Fruit fly (Drosophila melanogaster) whole organism, embryonic: Measurements from ENCODE around the gene Rip11.

ENCODE experiments used
- Awh ChIP-seq: fragments of 200-800 bp; sonication (Bioruptor generic); IDR thresholded peaks from 2 replicates; pipeline ENCODE4, ENCODE4 v1.3.6; 2022; ENCODE audit warnings: missing biosample characterization, missing genetic modification characterization
- C15 ChIP-seq: fragments of 200-800 bp; sonication (Bioruptor generic); IDR thresholded peaks from 3 replicates; pipeline ENCODE4 v1.3.6; 2022; ENCODE audit warnings: missing biosample characterization, missing genetic modification characterization
- CG10654 ChIP-seq: fragments of 200-800 bp; sonication (Bioruptor generic); optimal IDR thresholded peaks from 2 replicates; lab custom pipeline; 2016; ENCODE audit warnings: missing biosample characterization, missing genetic modification characterization
- CG11560 ChIP-seq: fragments of 200-800 bp; sonication (Bioruptor generic); IDR thresholded peaks from 3 replicates; pipeline ENCODE4 v1.3.6; 2022; ENCODE audit warnings: missing biosample characterization, missing genetic modification characterization
- CG12104 ChIP-seq: fragments of 200-800 bp; sonication (Bioruptor generic); optimal IDR thresholded peaks from 3 replicates; lab custom pipeline; 2016; ENCODE audit warnings: missing biosample characterization, missing genetic modification characterization
- CG12219 ChIP-seq: fragments of 200-800 bp; sonication (Bioruptor generic); optimal IDR thresholded peaks from 3 replicates; lab custom pipeline; 2018; ENCODE audit warnings: missing biosample characterization, mild to moderate bottlenecking, missing genetic modification characterization
- CG13123 ChIP-seq: fragments of 200-800 bp; sonication (Bioruptor generic); optimal IDR thresholded peaks from 2 replicates; lab custom pipeline; 2016; ENCODE audit warnings: missing biosample characterization, missing genetic modification characterization
- CG13287 ChIP-seq: fragments of 200-800 bp; sonication (Bioruptor generic); IDR thresholded peaks from 2 replicates; pipeline ENCODE4 v1.3.6; 2022; ENCODE audit warnings: missing biosample characterization, missing genetic modification characterization; ENCODE audit not compliant: partially characterized antibody
- CG13424 ChIP-seq: fragments of 200-800 bp; sonication (Bioruptor generic); optimal IDR thresholded peaks from 2 replicates; lab custom pipeline; 2019; ENCODE audit warnings: missing biosample characterization, mild to moderate bottlenecking, missing genetic modification characterization, moderate library complexity
- CG14667 ChIP-seq: fragments of 200-800 bp; sonication (Bioruptor generic); IDR thresholded peaks from 2 replicates; pipeline ENCODE4 v1.3.6; 2022; ENCODE audit warnings: missing biosample characterization, missing genetic modification characterization
- CG1529 ChIP-seq: fragments of 200-800 bp; sonication (Bioruptor generic); optimal IDR thresholded peaks from 3 replicates; lab custom pipeline; 2018; ENCODE audit warnings: missing biosample characterization, missing genetic modification characterization
- CG1602 ChIP-seq: fragments of 200-800 bp; sonication (Bioruptor generic); optimal IDR thresholded peaks from 3 replicates; lab custom pipeline; 2016; ENCODE audit warnings: missing biosample characterization, missing genetic modification characterization
- CG1603 ChIP-seq: fragments of 200-800 bp; sonication (Bioruptor generic); optimal IDR thresholded peaks from 2 replicates; lab custom pipeline; 2019; ENCODE audit warnings: missing biosample characterization, mild to moderate bottlenecking, missing genetic modification characterization, moderate library complexity
- CG17361 ChIP-seq: fragments of 200-800 bp; sonication (Bioruptor generic); IDR thresholded peaks from 3 replicates; pipeline ENCODE4 v1.3.6; 2022; ENCODE audit warnings: missing biosample characterization, missing genetic modification characterization
- CG17385 ChIP-seq: fragments of 200-800 bp; sonication (Bioruptor generic); optimal IDR thresholded peaks from 3 replicates; lab custom pipeline; 2018; ENCODE audit warnings: missing biosample characterization, mild to moderate bottlenecking, missing genetic modification characterization
- CG31365 ChIP-seq: fragments of 200-800 bp; sonication (Bioruptor generic); optimal IDR thresholded peaks from 2 replicates; lab custom pipeline; 2018; ENCODE audit warnings: missing biosample characterization, mild to moderate bottlenecking, missing genetic modification characterization
- CG3838 ChIP-seq: fragments of 200-800 bp; sonication (Bioruptor generic); optimal IDR thresholded peaks from 3 replicates; lab custom pipeline; 2016; ENCODE audit warnings: missing biosample characterization, missing genetic modification characterization
- CG4328 ChIP-seq: fragments of 200-800 bp; sonication (Bioruptor generic); optimal IDR thresholded peaks from 3 replicates; lab custom pipeline; 2017; ENCODE audit warnings: missing biosample characterization, missing genetic modification reagents, missing genetic modification characterization
- CG6654 ChIP-seq: fragments of 200-800 bp; sonication (Bioruptor generic); optimal IDR thresholded peaks from 2 replicates; lab custom pipeline; 2017; ENCODE audit warnings: missing biosample characterization, mild to moderate bottlenecking, missing genetic modification characterization
- CG7839 ChIP-seq: fragments of 200-800 bp; sonication (Bioruptor generic); optimal IDR thresholded peaks from 3 replicates; lab custom pipeline; 2018; ENCODE audit warnings: missing biosample characterization, mild to moderate bottlenecking, missing genetic modification characterization, moderate library complexity
- CG7987 ChIP-seq: fragments of 200-800 bp; sonication (Bioruptor generic); optimal IDR thresholded peaks from 2 replicates; lab custom pipeline; 2018; ENCODE audit warnings: missing biosample characterization, mild to moderate bottlenecking, missing genetic modification characterization, moderate library complexity
- CG8359 ChIP-seq: fragments of 200-800 bp; sonication (Bioruptor generic); optimal IDR thresholded peaks from 2 replicates; lab custom pipeline; 2017; ENCODE audit warnings: missing biosample characterization, mild to moderate bottlenecking, missing genetic modification characterization, borderline replicate concordance
- CG8924 ChIP-seq: fragments of 200-800 bp; optimal IDR thresholded peaks from 3 replicates; lab custom pipeline; 2019; ENCODE audit warnings: missing biosample characterization, mild to moderate bottlenecking, missing genetic modification characterization, moderate library complexity
- D19A ChIP-seq: fragments of 200-800 bp; optimal IDR thresholded peaks from 3 replicates; lab custom pipeline; 2019; ENCODE audit warnings: missing biosample characterization, mild to moderate bottlenecking, missing genetic modification characterization, moderate library complexity
- D19B ChIP-seq: fragments of 200-800 bp; sonication (Bioruptor generic); optimal IDR thresholded peaks from 2 replicates; lab custom pipeline; 2017; ENCODE audit warnings: missing biosample characterization, mild to moderate bottlenecking, missing genetic modification characterization
- Fer1 ChIP-seq: fragments of 200-800 bp; sonication (Bioruptor generic); optimal IDR thresholded peaks from 2 replicates; lab custom pipeline; 2017; ENCODE audit warnings: missing biosample characterization, mild to moderate bottlenecking, missing genetic modification characterization
- HLH4C ChIP-seq: fragments of 200-800 bp; sonication (Bioruptor generic); IDR thresholded peaks from 3 replicates; pipeline ENCODE4 v1.3.6; 2022; ENCODE audit warnings: missing biosample characterization, missing genetic modification characterization; ENCODE audit not compliant: partially characterized antibody
- HLH54F ChIP-seq: fragments of 200-800 bp; sonication (Bioruptor generic); optimal IDR thresholded peaks from 3 replicates; lab custom pipeline; 2016; ENCODE audit warnings: missing biosample characterization, missing genetic modification characterization
- Side ChIP-seq: fragments of 200-800 bp; sonication (Bioruptor generic); optimal IDR thresholded peaks from 2 replicates; lab custom pipeline; 2016; ENCODE audit warnings: missing biosample characterization, missing genetic modification characterization
- Sox100B ChIP-seq: fragments of 200-800 bp; sonication (Bioruptor generic); optimal IDR thresholded peaks from 3 replicates; lab custom pipeline; 2018; ENCODE audit warnings: missing biosample characterization, mild to moderate bottlenecking, missing genetic modification characterization
- Sox102F ChIP-seq: fragments of 200-800 bp; sonication (Bioruptor generic); optimal IDR thresholded peaks from 2 replicates; lab custom pipeline; 2018; ENCODE audit warnings: missing biosample characterization, mild to moderate bottlenecking, missing genetic modification characterization, moderate library complexity
- Xbp1 ChIP-seq: fragments of 200-800 bp; sonication (Bioruptor generic); optimal IDR thresholded peaks from 3 replicates; lab custom pipeline; 2016; ENCODE audit warnings: missing biosample characterization, mild to moderate bottlenecking, missing genetic modification characterization
- ara ChIP-seq: fragments of 200-800 bp; sonication (Bioruptor generic); IDR thresholded peaks from 2 replicates; pipeline ENCODE4 v1.3.6; 2022; ENCODE audit warnings: missing biosample characterization, missing genetic modification characterization
- br ChIP-seq: fragments of >200 bp; optimal IDR thresholded peaks from 2 replicates; lab custom pipeline; 2017
- bsh ChIP-seq, 2 experiments: fragments of 200-800 bp; sonication (Bioruptor generic); optimal IDR thresholded peaks; 2 replicates each; lab custom pipeline; 2017 to 2018; ENCODE audit warnings: mild to moderate bottlenecking in 2 of 2, missing biosample characterization in 2 of 2, missing genetic modification characterization in 2 of 2, moderate library complexity in 1 of 2
- chif ChIP-seq, 2 experiments: fragments of 200-800 bp; sonication (Bioruptor generic); optimal IDR thresholded peaks; 3 replicates each; lab custom pipeline; 2016; ENCODE audit warnings: missing biosample characterization in 2 of 2, missing genetic modification characterization in 2 of 2
- ci ChIP-seq: fragments of 200-800 bp; sonication (Bioruptor generic); IDR thresholded peaks from 3 replicates; pipeline ENCODE4 v1.3.6; 2022; ENCODE audit warnings: missing biosample characterization, missing genetic modification characterization
- disco-r ChIP-seq: fragments of 200-800 bp; sonication (Bioruptor generic); optimal IDR thresholded peaks from 2 replicates; lab custom pipeline; 2016; ENCODE audit warnings: missing biosample characterization, missing genetic modification characterization
- dmrt11E ChIP-seq: fragments of 200-800 bp; sonication (Bioruptor generic); optimal IDR thresholded peaks from 3 replicates; lab custom pipeline; 2018; ENCODE audit warnings: missing biosample characterization, mild to moderate bottlenecking, missing genetic modification characterization, moderate library complexity
- eyg ChIP-seq: fragments of 200-800 bp; sonication (Bioruptor generic); optimal IDR thresholded peaks from 3 replicates; lab custom pipeline; 2016; ENCODE audit warnings: missing biosample characterization, missing genetic modification characterization
- fru ChIP-seq: fragments of >200 bp; optimal IDR thresholded peaks from 2 replicates; lab custom pipeline; 2017
- lmd ChIP-seq: fragments of 200-800 bp; sonication (Bioruptor generic); IDR thresholded peaks from 2 replicates; pipeline ENCODE4 v1.3.6; 2022; ENCODE audit warnings: missing biosample characterization, missing genetic modification characterization
- org-1 ChIP-seq: fragments of 200-800 bp; sonication (Bioruptor generic); optimal IDR thresholded peaks from 2 replicates; lab custom pipeline; 2017; ENCODE audit warnings: missing biosample characterization, missing genetic modification characterization
- scrt ChIP-seq: fragments of 200-800 bp; sonication (Bioruptor generic); optimal IDR thresholded peaks from 2 replicates; lab custom pipeline; 2018; ENCODE audit warnings: missing biosample characterization, mild to moderate bottlenecking, missing genetic modification characterization, moderate library complexity
- sens ChIP-seq: fragments of 200-800 bp; sonication (Bioruptor generic); peaks from one replicate; lab custom pipeline; 2016; ENCODE audit warnings: missing biosample characterization, missing genetic modification characterization
- sisA ChIP-seq: fragments of 200-800 bp; sonication (Bioruptor generic); IDR thresholded peaks from 2 replicates; pipeline ENCODE4 v1.3.6; 2022; ENCODE audit warnings: missing biosample characterization, missing genetic modification characterization
- sqz ChIP-seq: fragments of 200-800 bp; sonication (Bioruptor generic); optimal IDR thresholded peaks from 3 replicates; lab custom pipeline; 2018; ENCODE audit warnings: missing biosample characterization, mild to moderate bottlenecking, missing genetic modification characterization
- sug ChIP-seq: fragments of 200-800 bp; optimal IDR thresholded peaks from 2 replicates; lab custom pipeline; 2019; ENCODE audit warnings: missing biosample characterization, mild to moderate bottlenecking, missing genetic modification characterization, moderate library complexity
- trem ChIP-seq: fragments of 200-800 bp; optimal IDR thresholded peaks from 3 replicates; lab custom pipeline; 2019; ENCODE audit warnings: missing biosample characterization, mild to moderate bottlenecking, missing genetic modification characterization, moderate library complexity
- trh ChIP-seq: fragments of 200-800 bp; sonication (Bioruptor generic); optimal IDR thresholded peaks from 2 replicates; lab custom pipeline; 2016; ENCODE audit warnings: missing biosample characterization, missing genetic modification characterization
- tx ChIP-seq: fragments of 200-800 bp; sonication (Bioruptor generic); optimal IDR thresholded peaks from 2 replicates; lab custom pipeline; 2016; ENCODE audit warnings: missing biosample characterization, missing genetic modification characterization
- usp ChIP-seq: fragments of >200 bp; optimal IDR thresholded peaks from 2 replicates; lab custom pipeline; 2017; ENCODE audit warnings: missing biosample characterization, missing genetic modification characterization
- vvl ChIP-seq: fragments of 200-800 bp; sonication (Bioruptor generic); IDR thresholded peaks from 2 replicates; pipeline ENCODE4 v1.3.6; 2022; ENCODE audit warnings: missing biosample characterization, missing genetic modification characterization

Gene Rip11

dm6 chrX:18678876-18679275 lies 31.4 kb upstream of the Rip11 start (continued):
- TF ChIP-seq Side: no peak
- no peak for TF ChIP-seq CG12104 (GFP tag; lab: Kevin White, UChicago)
- TF ChIP-seq Fer1: no peak
- TF ChIP-seq CG17361 (GFP tag; lab: Robert Waterston, UW): no peak
- no peak for TF ChIP-seq trem (tag; lab: Kevin White, UChicago)
- no peak for TF ChIP-seq usp (GFP tag; lab: Kevin White, UChicago)
- TF ChIP-seq HLH4C (GFP tag; lab: Robert Waterston, UW): no peak
- no peak for TF ChIP-seq CG8924
- no peak for TF ChIP-seq CG14667
- TF ChIP-seq lmd (GFP tag; lab: Robert Waterston, UW): no peak
- TF ChIP-seq CG1602 (GFP tag; lab: Kevin White, UChicago): no peak
- TF ChIP-seq CG12219 (GFP tag; lab: Kevin White, UChicago): no peak
- peak; percentile 52 for TF ChIP-seq ara (GFP tag; lab: Robert Waterston, UW)
- no peak for TF ChIP-seq CG13287
- no peak for TF ChIP-seq CG31365 (tag; lab: Kevin White, UChicago)
- no peak for TF ChIP-seq Sox100B (GFP tag; lab: Kevin White, UChicago)
- TF ChIP-seq sens (GFP tag; lab: Kevin White, UChicago): peak; percentile 69
- TF ChIP-seq HLH54F (GFP tag; lab: Kevin White, UChicago): no peak
- no peak for TF ChIP-seq CG4328 (GFP tag; lab: Kevin White, UChicago)
- TF ChIP-seq sisA (GFP tag; lab: Robert Waterston, UW): peak; percentile 15; the same call in 1 of the 2 replicates
- no peak for TF ChIP-seq fru (lab: Kevin White, UChicago)
- no peak for TF ChIP-seq disco-r
- TF ChIP-seq Sox102F (GFP tag; lab: Kevin White, UChicago): peak; percentile 54
- TF ChIP-seq org-1: no peak
- TF ChIP-seq CG11560: no peak
- TF ChIP-seq CG7987: no peak
- TF ChIP-seq br (lab: Kevin White, UChicago): no peak
- TF ChIP-seq dmrt11E (tag; lab: Kevin White, UChicago): no peak
- no peak for TF ChIP-seq trh (GFP tag; lab: Kevin White, UChicago)
- no peak for TF ChIP-seq Xbp1 (GFP tag; lab: Kevin White, UChicago)
- TF ChIP-seq tx (GFP tag; lab: Kevin White, UChicago): no peak
- peak; percentile 46 for TF ChIP-seq CG1603 (tag; lab: Kevin White, UChicago)
- no peak for TF ChIP-seq CG10654 (GFP tag; lab: Kevin White, UChicago)
- no peak for TF ChIP-seq CG1529 (GFP tag; lab: Kevin White, UChicago)
- TF ChIP-seq CG8359 (GFP tag; lab: Kevin White, UChicago): no peak
- TF ChIP-seq chif (GFP tag; optimal IDR thresholded peaks at IDR 0.05; lab: Kevin White, UChicago): no peak
- no peak for TF ChIP-seq CG6654 (GFP tag; lab: Kevin White, UChicago)
- no peak for TF ChIP-seq CG7839 (tag; lab: Kevin White, UChicago)
- TF ChIP-seq C15 (GFP tag; lab: Robert Waterston, UW): no peak
- TF ChIP-seq CG13123: no peak
- no peak for TF ChIP-seq CG3838 (GFP tag; lab: Kevin White, UChicago)
- peak; percentile 62; the same call in 1 of the 2 replicates for TF ChIP-seq vvl (GFP tag; lab: Robert Waterston, UW)
- peak; percentile 70 for TF ChIP-seq ci
- no peak for TF ChIP-seq scrt (GFP tag; lab: Kevin White, UChicago)
- no peak for TF ChIP-seq D19A (tag; lab: Kevin White, UChicago)
- TF ChIP-seq CG13424 (tag; lab: Kevin White, UChicago): no peak
- TF ChIP-seq D19B (GFP tag; lab: Kevin White, UChicago): no peak
- TF ChIP-seq sqz: no peak
- no peak for TF ChIP-seq eyg (GFP tag; lab: Kevin White, UChicago)
- TF ChIP-seq Awh (GFP tag; lab: Robert Waterston, UW): peak; percentile 40; the same call in 1 of the 2 replicates
- no peak for TF ChIP-seq CG17385 (GFP tag; lab: Kevin White, UChicago)
- no peak for TF ChIP-seq sug (tag; lab: Kevin White, UChicago)
- TF ChIP-seq bsh (GFP tag; optimal IDR thresholded peaks at IDR 0.05; lab: Kevin White, UChicago): peak in 1 of 2 experiments; percentile 24
